Worm (Caenorhabditis elegans): ENCODE data around the gene igeg-2.

The igeg-2 gene

DNA sequence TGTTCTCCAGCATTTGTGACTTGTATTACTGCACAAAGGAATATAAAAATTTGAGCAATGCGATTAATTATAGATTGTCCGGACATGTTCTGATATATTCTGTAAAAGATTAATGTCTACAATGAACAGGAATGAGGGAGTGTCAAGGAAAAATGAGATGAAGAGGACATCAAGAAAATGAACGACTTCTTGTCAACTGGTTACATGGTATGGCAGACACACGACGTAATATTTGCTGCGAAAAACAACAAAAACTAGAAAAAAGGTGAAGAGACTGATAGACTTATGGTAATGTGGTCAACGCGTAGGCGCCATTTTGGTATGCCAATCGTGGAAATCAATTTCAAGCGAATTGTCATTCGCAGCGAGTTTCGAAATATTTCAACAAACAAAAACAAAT lies at the start of gene igeg-2:
TSS of gene igeg-2 (minus strand) at position 101 of the 400 bp plus-strand sequence.
- TF ChIP-seq klf-2 (GFP tag; conservative IDR thresholded peaks at IDR 0.05) (no peak), ztf-29 (GFP tag; IDR thresholded peaks at IDR 0.05) (no peak), flt-1 (GFP tag; IDR thresholded peaks at IDR 0.05) (no peak), tab-1 (GFP tag; IDR thresholded peaks at IDR 0.05) (no peak), med-1 (GFP tag; optimal IDR thresholded peaks at IDR 0.05; ENCODE audit: insufficient read depth) (no peak), T22C8.4 (GFP tag; IDR thresholded peaks at IDR 0.05) (no peak), ref-1 (GFP tag; conservative IDR thresholded peaks at IDR 0.05) (no peak), cog-1 (tag; optimal IDR thresholded peaks at IDR 0.05) (no peak), ztf-23 (GFP tag; IDR thresholded peaks at IDR 0.05) (no peak)

- no peak for TF ChIP-seq klf-2 (GFP tag; conservative IDR thresholded peaks at IDR 0.05)
- TF ChIP-seq ztf-29 (GFP tag; IDR thresholded peaks at IDR 0.05): no peak
- no peak for TF ChIP-seq T22C8.4 (GFP tag; IDR thresholded peaks at IDR 0.05)
- TF ChIP-seq ztf-23 (GFP tag; IDR thresholded peaks at IDR 0.05): no peak
- no peak for TF ChIP-seq flt-1 (GFP tag; IDR thresholded peaks at IDR 0.05)
- TF ChIP-seq tab-1 (GFP tag; IDR thresholded peaks at IDR 0.05): no peak
- TF ChIP-seq cog-1 (tag; optimal IDR thresholded peaks at IDR 0.05): no peak
- no peak for TF ChIP-seq ref-1 (GFP tag; conservative IDR thresholded peaks at IDR 0.05)
- TF ChIP-seq med-1 (GFP tag; optimal IDR thresholded peaks at IDR 0.05; ENCODE audit: insufficient read depth): no peak
These were observed 45.4 kb upstream of the igeg-2 start for ce11 chrX:11491835-11492234.

- no peak for TF ChIP-seq flt-1 (GFP tag; IDR thresholded peaks at IDR 0.05)
These were observed 43.4 kb upstream of the igeg-2 start, which contains the start of gene spp-21 for ce11 chrX:11489830-11490229. TSS of gene spp-21 (plus strand) at chrX:11490130.

- no peak for TF ChIP-seq tab-1 (GFP tag; IDR thresholded peaks at IDR 0.05)
- no peak for TF ChIP-seq T22C8.4 (GFP tag; IDR thresholded peaks at IDR 0.05)
- TF ChIP-seq ref-1 (GFP tag; conservative IDR thresholded peaks at IDR 0.05): no peak
- no peak for TF ChIP-seq ztf-23 (GFP tag; IDR thresholded peaks at IDR 0.05)
- no peak for TF ChIP-seq ztf-29 (GFP tag; IDR thresholded peaks at IDR 0.05)
These were observed 41.0 kb upstream of the igeg-2 start, which contains the start of gene spp-9 for ce11 chrX:11487484-11487883. TSS of gene spp-9 (plus strand) at chrX:11487784.

DNA sequence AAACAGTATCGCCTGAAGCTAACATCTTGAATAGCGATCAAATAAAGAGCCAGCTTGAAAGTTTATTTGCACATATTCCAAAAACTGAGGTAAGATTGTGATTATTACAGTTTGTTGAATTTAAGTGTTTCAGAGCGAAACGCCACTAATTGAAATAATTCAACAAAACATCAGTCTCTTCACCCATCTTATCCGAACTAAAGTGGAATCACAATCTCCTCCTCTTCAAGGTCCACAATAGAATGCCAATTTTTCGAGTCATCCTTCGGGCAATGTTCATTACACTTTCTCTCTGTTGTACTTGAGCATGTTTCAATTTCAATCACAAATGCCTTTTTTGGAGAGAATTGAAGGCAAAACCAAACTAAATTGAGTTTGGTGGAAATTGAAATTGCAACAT lies 37.6 kb upstream of the igeg-2 start:
- TF ChIP-seq klf-2 (GFP tag; conservative IDR thresholded peaks at IDR 0.05) (no peak), ref-1 (GFP tag; conservative IDR thresholded peaks at IDR 0.05) (no peak), med-1 (GFP tag; optimal IDR thresholded peaks at IDR 0.05; ENCODE audit: insufficient read depth) (no peak), ztf-29 (GFP tag; IDR thresholded peaks at IDR 0.05) (no peak), flt-1 (GFP tag; IDR thresholded peaks at IDR 0.05) (no peak), tab-1 (GFP tag; IDR thresholded peaks at IDR 0.05) (no peak), cog-1 (tag; optimal IDR thresholded peaks at IDR 0.05) (no peak)

DNA sequence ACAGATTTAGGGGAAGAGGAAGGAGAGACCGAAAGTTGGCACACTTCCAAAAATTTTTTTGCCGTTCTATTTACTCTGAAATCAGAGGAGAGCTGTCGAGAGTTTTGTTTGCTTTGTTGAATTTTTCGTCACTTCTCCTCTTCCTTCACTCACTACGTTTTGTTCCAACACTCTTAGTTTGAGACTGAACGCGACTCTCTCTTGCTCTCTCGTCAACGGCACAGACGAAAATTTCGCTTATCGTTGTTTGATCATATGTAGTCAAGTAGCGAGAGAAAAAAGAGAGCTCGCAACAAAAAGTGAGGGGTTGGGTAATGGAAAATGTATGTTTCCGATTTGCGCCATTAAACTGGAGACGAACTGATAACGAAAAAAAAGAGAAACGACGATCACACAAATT lies 36.2 kb upstream of the igeg-2 start:
- TF ChIP-seq tab-1 (GFP tag; IDR thresholded peaks at IDR 0.05): no peak
- TF ChIP-seq med-1 (GFP tag; optimal IDR thresholded peaks at IDR 0.05; ENCODE audit: insufficient read depth): no peak
- no peak for TF ChIP-seq ztf-29 (GFP tag; IDR thresholded peaks at IDR 0.05)
- no peak for TF ChIP-seq cog-1 (tag; optimal IDR thresholded peaks at IDR 0.05)
- no peak for TF ChIP-seq ztf-23 (GFP tag; IDR thresholded peaks at IDR 0.05)
- TF ChIP-seq flt-1 (GFP tag; IDR thresholded peaks at IDR 0.05): no peak
- TF ChIP-seq T22C8.4 (GFP tag; IDR thresholded peaks at IDR 0.05): no peak
- no peak for TF ChIP-seq klf-2 (GFP tag; conservative IDR thresholded peaks at IDR 0.05)
- TF ChIP-seq ref-1 (GFP tag; conservative IDR thresholded peaks at IDR 0.05): no peak

DNA sequence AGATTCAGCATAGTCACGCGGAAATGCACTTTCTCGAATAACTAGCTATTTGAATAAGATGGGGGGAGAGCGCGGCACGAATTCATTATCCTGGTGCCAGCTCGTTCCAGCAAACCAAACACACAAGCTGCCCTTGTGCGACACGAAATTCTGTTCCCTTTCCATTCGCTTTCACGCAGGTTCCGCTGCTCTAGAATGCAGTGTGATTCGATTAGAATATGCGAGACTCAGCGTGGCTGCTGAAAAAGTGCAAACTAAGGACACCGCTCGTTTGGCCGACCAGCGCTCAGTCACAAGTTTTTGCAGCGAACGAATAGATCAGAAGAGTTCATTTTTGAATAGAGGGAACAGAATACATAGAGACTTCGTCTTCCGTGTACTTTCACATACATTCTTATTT lies 35.7 kb upstream of the igeg-2 start:
- TF ChIP-seq tab-1 (GFP tag; IDR thresholded peaks at IDR 0.05): no peak
- TF ChIP-seq ref-1 (GFP tag; conservative IDR thresholded peaks at IDR 0.05): no peak

- TF ChIP-seq T22C8.4 (GFP tag; IDR thresholded peaks at IDR 0.05): no peak
- TF ChIP-seq med-1 (GFP tag; optimal IDR thresholded peaks at IDR 0.05; ENCODE audit: insufficient read depth): no peak
- TF ChIP-seq ztf-23 (GFP tag; IDR thresholded peaks at IDR 0.05): no peak
- no peak for TF ChIP-seq cog-1 (tag; optimal IDR thresholded peaks at IDR 0.05)
- no peak for TF ChIP-seq klf-2 (GFP tag; conservative IDR thresholded peaks at IDR 0.05)
- TF ChIP-seq tab-1 (GFP tag; IDR thresholded peaks at IDR 0.05): no peak
- no peak for TF ChIP-seq ztf-29 (GFP tag; IDR thresholded peaks at IDR 0.05)
- TF ChIP-seq ref-1 (GFP tag; conservative IDR thresholded peaks at IDR 0.05): no peak
- no peak for TF ChIP-seq flt-1 (GFP tag; IDR thresholded peaks at IDR 0.05)
These were observed 35.3 kb upstream of the igeg-2 start for ce11 chrX:11481825-11482093.

DNA sequence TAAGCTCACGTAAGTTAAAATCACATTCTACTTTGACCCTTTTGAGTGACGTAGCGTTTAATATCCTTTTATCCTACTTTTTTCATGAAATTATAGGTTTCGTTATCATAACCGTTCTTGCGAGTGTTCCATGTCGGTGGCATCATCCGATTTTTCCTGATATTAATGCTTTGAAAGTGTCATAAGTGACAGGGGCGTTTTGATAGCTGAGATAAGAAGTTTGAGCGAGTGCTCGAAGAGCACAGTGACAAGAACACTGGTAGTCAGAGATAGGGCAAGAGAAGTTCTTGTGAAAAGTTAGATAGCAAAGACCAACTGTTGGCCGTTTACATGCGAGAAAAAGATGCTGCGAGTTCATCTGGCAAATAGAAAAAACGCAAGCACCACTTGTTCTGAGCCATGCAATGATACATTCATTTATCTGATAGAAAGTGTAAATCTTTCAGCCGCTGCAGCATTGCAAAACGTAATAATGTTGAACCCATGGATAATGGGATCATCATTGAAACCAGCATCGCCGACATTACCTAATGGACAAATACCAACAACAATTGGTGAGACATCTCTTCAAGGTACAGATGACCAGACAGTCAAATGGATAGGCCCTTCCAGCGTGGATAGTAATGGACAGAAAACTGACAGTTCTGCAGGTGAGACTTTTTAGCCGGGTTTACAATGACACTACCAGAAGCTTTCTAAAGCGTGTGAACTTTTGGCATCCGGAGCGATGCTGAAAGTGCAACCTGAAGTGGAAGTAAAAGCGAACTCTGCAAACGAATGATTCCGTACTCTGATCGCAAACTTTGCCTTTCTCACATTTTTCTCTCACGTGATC lies 34.8 kb upstream of the igeg-2 start:
- TF ChIP-seq med-1 (GFP tag; optimal IDR thresholded peaks at IDR 0.05; ENCODE audit: insufficient read depth) (no peak), T22C8.4 (GFP tag; IDR thresholded peaks at IDR 0.05) (no peak), klf-2 (GFP tag; conservative IDR thresholded peaks at IDR 0.05) (no peak), ref-1 (GFP tag; conservative IDR thresholded peaks at IDR 0.05) (no peak)

DNA sequence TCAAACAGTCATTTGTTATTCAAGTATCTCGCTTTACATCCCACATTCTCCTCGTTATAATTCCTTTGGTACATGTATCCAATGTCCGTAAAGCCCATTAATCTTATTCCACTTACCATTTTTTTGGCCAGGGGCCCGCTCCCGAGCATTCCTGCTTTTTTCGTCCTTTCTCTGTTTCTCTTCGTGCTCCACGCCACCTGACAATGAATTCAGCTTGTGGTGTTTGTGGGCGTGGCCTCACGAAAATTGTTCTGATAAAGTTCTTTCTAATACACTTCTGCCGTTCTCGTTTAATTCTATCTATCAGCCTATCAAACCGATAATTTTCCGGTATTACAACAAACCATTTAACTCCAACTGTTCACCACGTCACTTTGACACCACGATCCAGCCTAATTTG lies 33.6 kb upstream of the igeg-2 start:
- TF ChIP-seq ztf-23 (GFP tag; IDR thresholded peaks at IDR 0.05) (no peak), klf-2 (GFP tag; conservative IDR thresholded peaks at IDR 0.05) (no peak), tab-1 (GFP tag; IDR thresholded peaks at IDR 0.05) (no peak), med-1 (GFP tag; optimal IDR thresholded peaks at IDR 0.05; ENCODE audit: insufficient read depth) (no peak)

Data from whole organism, midembryonic.